Worm (Caenorhabditis elegans) whole organism, L4 larva: ENCODE data around the gene B0281.3.

Source experiments
- D1046.2 ChIP-seq: fragments of 200-800 bp; sonication (Bioruptor generic); IDR thresholded peaks from 2 replicates; pipeline ENCODE4 v1.3.6; 2022; ENCODE audit warnings: missing genetic modification characterization, missing compliant biosample characterization
- F10B5.3 ChIP-seq: sonication (generic microtip); optimal IDR thresholded peaks from 2 replicates; lab custom pipeline; 2016; ENCODE audit warnings: mild to moderate bottlenecking, missing genetic modification characterization, missing compliant biosample characterization
- F26F4.8 ChIP-seq: fragments of 200-800 bp; sonication (Bioruptor generic); conservative IDR thresholded peaks from 2 replicates; pipeline ENCODE4 v1.3.6; 2022; ENCODE audit warnings: missing genetic modification characterization, missing compliant biosample characterization
- F37D6.2 ChIP-seq: sonication (generic microtip); optimal IDR thresholded peaks from 2 replicates; lab custom pipeline; 2016; ENCODE audit warnings: mild to moderate bottlenecking, missing genetic modification characterization, missing compliant biosample characterization
- F44E2.7 ChIP-seq: fragments of 200-800 bp; sonication (Bioruptor generic); IDR thresholded peaks from 2 replicates; pipeline ENCODE4 v2.1.2; 2022; ENCODE audit warnings: missing genetic modification characterization, missing compliant biosample characterization
- F49E8.2 ChIP-seq: sonication (generic microtip); optimal IDR thresholded peaks from 2 replicates; lab custom pipeline; 2016; ENCODE audit warnings: missing compliant biosample characterization, mild to moderate bottlenecking, missing genetic modification characterization, borderline replicate concordance
- R02D3.7 ChIP-seq: fragments of 150-350 bp; sonication (generic microtip); optimal IDR thresholded peaks from 3 replicates; lab custom pipeline; 2014; ENCODE audit warnings: missing biosample characterization, missing genetic modification characterization
- Y5F2A.4 ChIP-seq: fragments of 200-800 bp; sonication (Bioruptor generic); optimal IDR thresholded peaks from 2 replicates; lab custom pipeline; 2018; ENCODE audit warnings: mild to moderate bottlenecking, missing genetic modification characterization, missing compliant biosample characterization
- ZK337.2 ChIP-seq: fragments of 200-800 bp; sonication (Bioruptor generic); IDR thresholded peaks from 2 replicates; pipeline ENCODE4 v1.3.6; 2022; ENCODE audit warnings: missing genetic modification reagents, missing genetic modification characterization, missing compliant biosample characterization
- aha-1 ChIP-seq: fragments of 150-350 bp; peaks from one replicate; lab custom pipeline; 2014; ENCODE audit warnings: missing biosample characterization, missing genetic modification characterization
- ama-1 ChIP-seq: fragments of 150-350 bp; optimal IDR thresholded peaks from 2 replicates; lab custom pipeline; 2014; ENCODE audit warnings: inconsistent platforms, mixed read lengths
- arid-1 ChIP-seq: fragments of 200-800 bp; sonication (Bioruptor generic); conservative IDR thresholded peaks from 2 replicates; pipeline ENCODE4 v1.3.6; 2022; ENCODE audit warnings: missing genetic modification reagents, missing genetic modification characterization, missing compliant biosample characterization
- ceh-62 ChIP-seq: sonication (generic microtip); optimal IDR thresholded peaks from 2 replicates; lab custom pipeline; 2017; ENCODE audit warnings: missing biosample characterization, missing genetic modification characterization
- cey-2 ChIP-seq: sonication (generic microtip); optimal IDR thresholded peaks from 3 replicates; lab custom pipeline; 2017; ENCODE audit warnings: missing genetic modification characterization, mild to moderate bottlenecking, missing compliant biosample characterization, antibody characterized with exemption, borderline replicate concordance; ENCODE audit not compliant: insufficient read depth
- daf-8 ChIP-seq: fragments of 200-800 bp; sonication (Bioruptor generic); IDR thresholded peaks from 2 replicates; pipeline ENCODE4 v1.3.6; 2022; ENCODE audit warnings: missing genetic modification characterization, missing compliant biosample characterization
- dmd-6 ChIP-seq: fragments of 200-800 bp; sonication (Bioruptor generic); IDR thresholded peaks from 2 replicates; pipeline ENCODE4 v1.3.6; 2022; ENCODE audit warnings: missing genetic modification reagents, missing genetic modification characterization, missing compliant biosample characterization
- dmd-8 ChIP-seq: fragments of 200-800 bp; sonication (Bioruptor generic); IDR thresholded peaks from 2 replicates; pipeline ENCODE4 v1.3.6; 2022; ENCODE audit warnings: missing genetic modification characterization, missing compliant biosample characterization
- dpl-1 ChIP-seq: fragments of 150-350 bp; optimal IDR thresholded peaks from 2 replicates; lab custom pipeline; 2014; ENCODE audit warnings: missing biosample characterization, missing genetic modification reagents, missing genetic modification characterization
- dve-1 ChIP-seq: sonication (generic microtip); optimal IDR thresholded peaks from 2 replicates; lab custom pipeline; 2017; ENCODE audit warnings: antibody characterized with exemption, mild to moderate bottlenecking, missing genetic modification characterization, missing compliant biosample characterization; ENCODE audit not compliant: insufficient read depth
- egl-43 ChIP-seq: fragments of 200-800 bp; sonication (Bioruptor generic); IDR thresholded peaks from 2 replicates; pipeline ENCODE4 v1.3.6; 2022; ENCODE audit warnings: missing genetic modification reagents, missing genetic modification characterization, missing compliant biosample characterization
- fkh-10 ChIP-seq: fragments of 150-350 bp; optimal IDR thresholded peaks from 2 replicates; lab custom pipeline; 2014; ENCODE audit warnings: missing biosample characterization, missing genetic modification reagents, missing genetic modification characterization
- hlh-11 ChIP-seq: fragments of 200-800 bp; sonication (Bioruptor generic); optimal IDR thresholded peaks from 2 replicates; lab custom pipeline; 2018; ENCODE audit warnings: mild to moderate bottlenecking, missing genetic modification characterization, missing compliant biosample characterization
- hlh-30 ChIP-seq: sonication (generic microtip); optimal IDR thresholded peaks from 2 replicates; lab custom pipeline; 2017; ENCODE audit warnings: antibody characterized with exemption, mild to moderate bottlenecking, missing genetic modification characterization, missing compliant biosample characterization; ENCODE audit not compliant: insufficient read depth
- jun-1 ChIP-seq: fragments of 150-350 bp; optimal IDR thresholded peaks from 2 replicates; lab custom pipeline; 2014; ENCODE audit warnings: missing biosample characterization, missing genetic modification reagents, missing genetic modification characterization
- lim-7 ChIP-seq: fragments of 200-800 bp; sonication (Bioruptor generic); IDR thresholded peaks from 2 replicates; pipeline ENCODE4 v1.3.6; 2022; ENCODE audit warnings: missing genetic modification characterization, missing compliant biosample characterization
- lin-13 ChIP-seq: fragments of 150-350 bp; optimal IDR thresholded peaks from 2 replicates; lab custom pipeline; 2014; ENCODE audit warnings: missing biosample characterization, missing genetic modification reagents, missing genetic modification characterization
- lin-38 ChIP-seq: fragments of 200-800 bp; sonication (Bioruptor generic); IDR thresholded peaks from 2 replicates; pipeline ENCODE4 v1.3.6; 2022; ENCODE audit warnings: missing genetic modification reagents, missing genetic modification characterization, missing compliant biosample characterization
- madf-5 ChIP-seq, 2 experiments: fragments of 200-800 bp; sonication (Bioruptor generic); IDR thresholded peaks; 2 replicates each; pipeline ENCODE4 v1.3.6; 2022; ENCODE audit warnings: missing compliant biosample characterization in 2 of 2, missing genetic modification characterization in 2 of 2
- nhr-11 ChIP-seq: fragments of 150-350 bp; optimal IDR thresholded peaks from 2 replicates; lab custom pipeline; 2014; ENCODE audit warnings: missing biosample characterization, missing genetic modification characterization
- nhr-111 ChIP-seq: fragments of 200-800 bp; sonication (Bioruptor generic); optimal IDR thresholded peaks from 2 replicates; lab custom pipeline; 2018; ENCODE audit warnings: mild to moderate bottlenecking, missing genetic modification characterization, missing compliant biosample characterization
- nhr-28 ChIP-seq: fragments of 150-350 bp; optimal IDR thresholded peaks from 2 replicates; lab custom pipeline; 2014; ENCODE audit warnings: missing biosample characterization, missing genetic modification characterization
- nhr-48 ChIP-seq: sonication (generic microtip); optimal IDR thresholded peaks from 2 replicates; lab custom pipeline; 2016; ENCODE audit warnings: mild to moderate bottlenecking, missing genetic modification characterization, missing compliant biosample characterization
- nhr-6 ChIP-seq: fragments of 150-350 bp; optimal IDR thresholded peaks from 2 replicates; lab custom pipeline; 2014; ENCODE audit warnings: missing biosample characterization, missing genetic modification characterization
- nhr-77 ChIP-seq: fragments of 150-350 bp; optimal IDR thresholded peaks from 2 replicates; lab custom pipeline; 2014; ENCODE audit warnings: missing biosample characterization, missing genetic modification characterization
- php-3 ChIP-seq: fragments of 200-800 bp; sonication (Bioruptor generic); IDR thresholded peaks from 2 replicates; pipeline ENCODE4 v1.3.6; 2022; ENCODE audit warnings: missing genetic modification reagents, missing genetic modification characterization, missing compliant biosample characterization
- pqm-1 ChIP-seq: sonication (generic microtip); optimal IDR thresholded peaks from 2 replicates; lab custom pipeline; 2017; ENCODE audit warnings: missing biosample characterization, missing genetic modification characterization
- sdz-12 ChIP-seq: fragments of 200-800 bp; sonication (Bioruptor generic); optimal IDR thresholded peaks from 2 replicates; lab custom pipeline; 2018; ENCODE audit warnings: mild to moderate bottlenecking, missing genetic modification characterization, missing compliant biosample characterization
- set-16 ChIP-seq: fragments of 200-800 bp; sonication (Bioruptor generic); IDR thresholded peaks from 2 replicates; pipeline ENCODE4 v1.3.6; 2022; ENCODE audit warnings: missing genetic modification reagents, missing genetic modification characterization, missing compliant biosample characterization
- skn-1 ChIP-seq: fragments of 150-350 bp; optimal IDR thresholded peaks from 2 replicates; lab custom pipeline; 2014; ENCODE audit warnings: missing biosample characterization, missing genetic modification characterization
- tra-1 ChIP-seq: fragments of 200-800 bp; sonication (Bioruptor generic); IDR thresholded peaks from 2 replicates; pipeline ENCODE4 v1.3.6; 2022; ENCODE audit warnings: missing genetic modification reagents, missing genetic modification characterization, missing compliant biosample characterization
- unc-39 ChIP-seq: sonication (generic microtip); optimal IDR thresholded peaks from 2 replicates; lab custom pipeline; 2017; ENCODE audit warnings: missing biosample characterization, missing genetic modification characterization
- zag-1 ChIP-seq: fragments of 150-350 bp; optimal IDR thresholded peaks from 2 replicates; lab custom pipeline; 2014; ENCODE audit warnings: missing biosample characterization, missing genetic modification characterization
- zfp-2 ChIP-seq: sonication (generic microtip); optimal IDR thresholded peaks from 2 replicates; lab custom pipeline; 2016; ENCODE audit warnings: mild to moderate bottlenecking, missing genetic modification characterization, missing compliant biosample characterization
- zfp-3 ChIP-seq: fragments of 200-800 bp; sonication (Bioruptor generic); conservative IDR thresholded peaks from 2 replicates; pipeline ENCODE4 v1.3.6; 2022; ENCODE audit warnings: missing genetic modification reagents, missing genetic modification characterization, missing compliant biosample characterization
- zip-11 ChIP-seq: fragments of 200-800 bp; sonication (Bioruptor generic); IDR thresholded peaks from 2 replicates; pipeline ENCODE4 v1.3.6; 2022; ENCODE audit warnings: missing genetic modification characterization, missing compliant biosample characterization
- zip-2 ChIP-seq: fragments of 150-350 bp; optimal IDR thresholded peaks from 2 replicates; lab custom pipeline; 2014; ENCODE audit warnings: missing biosample characterization, missing genetic modification characterization
- ztf-7 ChIP-seq: fragments of 150-350 bp; optimal IDR thresholded peaks from 2 replicates; lab custom pipeline; 2014; ENCODE audit warnings: missing biosample characterization, missing genetic modification characterization

B0281.3 gene

ce11 chrII:2306741-2307140 lies at the start of gene B0281.3:
TSS of gene B0281.3 (plus strand) at chrII:2307041.
- TF ChIP-seq ztf-7 (tag; lab: Kevin White, UChicago) (no peak), dmd-8 (GFP tag; lab: Robert Waterston, UW) (no peak), egl-43 (no peak), madf-5 (GFP tag; IDR thresholded peaks at IDR 0.05; lab: Robert Waterston, UW) (no peak), R02D3.7 (tag; lab: Kevin White, UChicago) (no peak), ZK337.2 (GFP tag; lab: Robert Waterston, UW) (no peak), D1046.2 (no peak), nhr-11 (no peak), zfp-3 (GFP tag; lab: Robert Waterston, UW) (no peak), unc-39 (tag; lab: Kevin White, UChicago) (no peak), daf-8 (no peak), nhr-28 (tag; lab: Kevin White, UChicago) (no peak), Y5F2A.4 (GFP tag; lab: Kevin White, UChicago) (no peak), zfp-2 (no peak), lin-13 (GFP tag; lab: Kevin White, UChicago) (no peak), nhr-111 (GFP tag; lab: Kevin White, UChicago) (no peak), F10B5.3 (tag; lab: Kevin White, UChicago) (no peak), nhr-48 (no peak), cey-2 (tag; lab: Kevin White, UChicago) (no peak), arid-1 (no peak)

- TF ChIP-seq F44E2.7 (GFP tag; lab: Robert Waterston, UW) (no peak), egl-43 (0 out of 2 replicates have a peak, but pooled peaks have one; percentile 50), aha-1 (tag; lab: Kevin White, UChicago) (peak; percentile 28), hlh-30 (tag; lab: Kevin White, UChicago) (no peak), ZK337.2 (GFP tag; lab: Robert Waterston, UW) (0 out of 2 replicates have a peak, but pooled peaks have one; percentile 35), ceh-62 (tag; lab: Kevin White, UChicago) (no peak), set-16 (GFP tag; lab: Robert Waterston, UW) (peak; percentile 86)
- TF ChIP-seq, all 104 proteins: peak for 4
Observed at ce11 chrII:2273750-2274149, 33.1 kb upstream of the B0281.3 start.

DNA sequence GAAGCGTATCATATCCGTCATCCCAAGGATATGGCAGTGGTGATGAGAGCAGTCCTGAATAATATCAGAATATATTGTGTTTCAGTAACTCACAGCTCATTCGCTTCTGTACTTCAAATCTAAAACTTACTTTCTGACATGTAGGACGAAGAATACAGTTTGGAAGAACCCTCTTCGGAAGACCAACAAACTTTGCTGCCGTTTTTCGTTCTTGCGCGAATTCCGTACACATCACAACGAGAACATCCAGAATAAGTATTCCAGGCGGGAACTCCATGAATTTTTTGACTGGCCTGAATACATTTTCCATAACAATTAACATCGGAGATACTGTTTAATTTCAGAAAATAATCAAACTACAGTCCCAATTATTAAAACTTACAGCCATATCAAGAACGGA lies 29.4 kb upstream of the B0281.3 start, which contains the start of gene K09F6.15:
TSS of gene K09F6.15 (minus strand) at position 101 of the 400 bp plus-strand sequence.
- TF ChIP-seq jun-1 = no peak
- no peak for TF ChIP-seq lin-13 (GFP tag; lab: Kevin White, UChicago)

ce11 chrII:2279263-2279662 lies 27.6 kb upstream of the B0281.3 start, which contains the start of gene K09F6.6:
TSS of gene K09F6.6 (minus strand) at chrII:2279305.
- TF ChIP-seq hlh-11 (tag; lab: Kevin White, UChicago) (no peak), F49E8.2 (tag; lab: Kevin White, UChicago) (no peak), php-3 (GFP tag; lab: Robert Waterston, UW) (no peak), zip-2 (tag; lab: Kevin White, UChicago) (no peak), pqm-1 (tag; lab: Kevin White, UChicago) (no peak), lin-38 (GFP tag; lab: Robert Waterston, UW) (no peak), jun-1 (no peak), ZK337.2 (GFP tag; lab: Robert Waterston, UW) (peak; percentile 27; the same call in 1 of the 2 replicates), dmd-6 (no peak), nhr-77 (no peak), F26F4.8 (GFP tag; lab: Robert Waterston, UW) (0 out of 2 replicates have a peak, but pooled peaks have one; percentile 47), tra-1 (GFP tag; lab: Robert Waterston, UW) (no peak), sdz-12 (GFP tag; lab: Kevin White, UChicago) (no peak), dve-1 (tag; lab: Kevin White, UChicago) (no peak), ama-1 (lab: Kevin White, UChicago) (no peak), cey-2 (tag; lab: Kevin White, UChicago) (no peak), zag-1 (tag; lab: Kevin White, UChicago) (no peak), skn-1 (no peak), nhr-6 (no peak), F37D6.2 (tag; lab: Kevin White, UChicago) (no peak), zip-11 (GFP tag; lab: Robert Waterston, UW) (no peak), D1046.2 (0 out of 2 replicates have a peak, but pooled peaks have one; percentile 11), lim-7 (GFP tag; lab: Robert Waterston, UW) (no peak), dpl-1 (GFP tag; lab: Kevin White, UChicago) (no peak), fkh-10 (GFP tag; lab: Kevin White, UChicago) (no peak)
